Worm (Caenorhabditis elegans) whole organism, L1 larva: ENCODE data around the gene pgam-5.

Experiments
- aly-2 ChIP-seq: fragments of 150-350 bp; optimal IDR thresholded peaks from 2 replicates; lab custom pipeline; 2014; ENCODE audit warnings: missing biosample characterization, missing genetic modification characterization
- fkh-10 ChIP-seq: sonication (generic microtip); optimal IDR thresholded peaks from 2 replicates; lab custom pipeline; 2017; ENCODE audit warnings: missing biosample characterization, missing genetic modification reagents, missing genetic modification characterization
- pqm-1 ChIP-seq: sonication (generic microtip); optimal IDR thresholded peaks from 3 replicates; lab custom pipeline; 2017; ENCODE audit warnings: missing biosample characterization, missing genetic modification characterization

- TF ChIP-seq pqm-1 (tag; lab: Kevin White, UChicago) (no peak), fkh-10 (GFP tag; lab: Kevin White, UChicago) (peak; percentile 76), aly-2 (no peak)
These were observed 5.3 kb downstream of the pgam-5 start for ce11 chrII:7593227-7593626.
